Worm (Caenorhabditis elegans) whole organism, L4/young adult: ENCODE results near the gene T01G5.7.

Experiments used
- W03F9.2 ChIP-seq: fragments of 150-350 bp; optimal IDR thresholded peaks from 2 replicates; lab custom pipeline; 2014; ENCODE audit warnings: missing biosample characterization, missing genetic modification characterization
- dao-5 ChIP-seq: sonication (generic microtip); optimal IDR thresholded peaks from 2 replicates; lab custom pipeline; 2016; ENCODE audit warnings: missing genotype, missing genetic modification characterization, moderate library complexity, missing compliant biosample characterization
- him-1 ChIP-seq: sonication (generic microtip); optimal IDR thresholded peaks from 2 replicates; lab custom pipeline; 2016; ENCODE audit warnings: missing genotype, missing genetic modification reagents, missing genetic modification characterization, missing compliant biosample characterization

DNA sequence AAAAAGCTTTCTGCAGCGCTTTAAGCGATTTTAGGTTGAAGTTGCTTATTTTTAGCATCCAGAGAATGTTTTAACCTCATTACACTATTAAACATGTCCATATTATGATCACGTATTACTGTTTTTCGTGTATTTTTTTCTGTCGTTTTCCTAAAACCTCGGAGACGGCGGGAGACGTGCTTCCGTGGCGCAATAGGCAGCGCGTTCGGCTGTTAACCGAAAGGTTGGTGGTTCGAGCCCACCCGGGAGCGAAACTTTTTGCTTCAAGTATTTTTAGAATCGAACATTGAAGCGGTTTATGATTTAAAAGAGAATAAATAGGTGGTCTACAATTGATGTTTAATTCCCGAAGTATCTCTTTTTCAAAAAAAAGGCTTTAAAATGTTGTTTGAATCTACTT lies 44.7 kb downstream of the T01G5.7 start:
- no peak for TF ChIP-seq dao-5 (tag; lab: Kevin White, UChicago)
- no peak for TF ChIP-seq him-1 (tag; lab: Kevin White, UChicago)
- no peak for TF ChIP-seq W03F9.2 (tag; lab: Kevin White, UChicago)
